Worm (Caenorhabditis elegans) whole organism, L2 larva: ENCODE results near the gene Y32F6B.9.

Source experiments
- C34F6.9 ChIP-seq: fragments of 150-350 bp; optimal IDR thresholded peaks from 2 replicates; lab custom pipeline; 2014; ENCODE audit warnings: missing biosample characterization, missing genetic modification characterization
- F13H6.1 ChIP-seq: sonication (generic microtip); optimal IDR thresholded peaks from 2 replicates; lab custom pipeline; 2016; ENCODE audit warnings: missing genetic modification characterization, missing compliant biosample characterization
- R02D3.7 ChIP-seq: fragments of 150-350 bp; optimal IDR thresholded peaks from 2 replicates; lab custom pipeline; 2014; ENCODE audit warnings: missing biosample characterization, missing genetic modification characterization
- Y55F3AM.14 ChIP-seq: fragments of 200-800 bp; sonication (Bioruptor generic); optimal IDR thresholded peaks from 2 replicates; lab custom pipeline; 2018; ENCODE audit warnings: mild to moderate bottlenecking, missing genetic modification characterization, missing compliant biosample characterization
- ZK546.5 ChIP-seq: sonication (generic microtip); optimal IDR thresholded peaks from 2 replicates; lab custom pipeline; 2017; ENCODE audit warnings: missing biosample characterization, missing genetic modification characterization
- alr-1 ChIP-seq: fragments of 150-350 bp; optimal IDR thresholded peaks from 2 replicates; lab custom pipeline; 2014; ENCODE audit warnings: missing biosample characterization, missing genetic modification characterization
- aly-2 ChIP-seq: fragments of 150-350 bp; optimal IDR thresholded peaks from 2 replicates; lab custom pipeline; 2014; ENCODE audit warnings: missing biosample characterization, missing genetic modification characterization
- blmp-1 ChIP-seq: sonication (generic microtip); optimal IDR thresholded peaks from 2 replicates; lab custom pipeline; 2017; ENCODE audit warnings: missing genetic modification characterization, mild to moderate bottlenecking, missing compliant biosample characterization, antibody characterized with exemption, moderate library complexity; ENCODE audit not compliant: insufficient read depth
- ceh-16 ChIP-seq: fragments of 150-350 bp; optimal IDR thresholded peaks from 2 replicates; lab custom pipeline; 2014; ENCODE audit warnings: missing biosample characterization, missing genetic modification characterization
- ceh-82 ChIP-seq: fragments of 150-350 bp; optimal IDR thresholded peaks from 2 replicates; lab custom pipeline; 2014; ENCODE audit warnings: missing biosample characterization, missing genetic modification characterization
- crh-2 ChIP-seq: sonication (generic microtip); optimal IDR thresholded peaks from 2 replicates; lab custom pipeline; 2017; ENCODE audit warnings: missing biosample characterization, missing genetic modification characterization
- egl-27 ChIP-seq: sonication (generic microtip); optimal IDR thresholded peaks from 3 replicates; lab custom pipeline; 2017; ENCODE audit warnings: missing biosample characterization, missing genetic modification reagents, missing genetic modification characterization
- elt-1 ChIP-seq: fragments of 150-350 bp; optimal IDR thresholded peaks from 2 replicates; lab custom pipeline; 2014; ENCODE audit warnings: missing biosample characterization, missing genetic modification characterization
- elt-3 ChIP-seq: sonication (generic microtip); optimal IDR thresholded peaks from 2 replicates; lab custom pipeline; 2017; ENCODE audit warnings: missing biosample characterization, missing genetic modification characterization
- fos-1 ChIP-seq: fragments of 150-350 bp; optimal IDR thresholded peaks from 2 replicates; lab custom pipeline; 2014; ENCODE audit warnings: missing biosample characterization, missing genetic modification characterization
- gmeb-1 ChIP-seq: fragments of 150-350 bp; optimal IDR thresholded peaks from 2 replicates; lab custom pipeline; 2014; ENCODE audit warnings: missing biosample characterization, missing genetic modification characterization
- lin-11 ChIP-seq: fragments of 150-350 bp; sonication (generic microtip); optimal IDR thresholded peaks from 2 replicates; lab custom pipeline; 2014; ENCODE audit warnings: missing biosample characterization, missing genetic modification characterization, inconsistent platforms, mixed read lengths
- lin-13 ChIP-seq: fragments of 150-350 bp; optimal IDR thresholded peaks from 2 replicates; lab custom pipeline; 2014; ENCODE audit warnings: missing biosample characterization, missing genetic modification reagents, missing genetic modification characterization
- lin-39 ChIP-seq: fragments of 150-350 bp; optimal IDR thresholded peaks from 2 replicates; lab custom pipeline; 2014; ENCODE audit warnings: missing biosample characterization, missing genetic modification reagents, missing genetic modification characterization
- lsy-2 ChIP-seq, 2 experiments: fragments of 150-350 bp in 1 of 2; sonication (generic microtip) in 1 of 2; optimal IDR thresholded peaks; 2 replicates each; lab custom pipeline; 2014 to 2017; ENCODE audit warnings: missing biosample characterization in 2 of 2, missing genetic modification characterization in 2 of 2
- mab-5 ChIP-seq: fragments of 150-350 bp; optimal IDR thresholded peaks from 2 replicates; lab custom pipeline; 2014; ENCODE audit warnings: missing biosample characterization, missing genetic modification characterization
- mdl-1 ChIP-seq, 2 experiments: fragments of 150-350 bp in 1 of 2; sonication (generic microtip) in 1 of 2; optimal IDR thresholded peaks; 2 replicates each; lab custom pipeline; 2017; ENCODE audit warnings: missing biosample characterization in 2 of 2, missing genetic modification characterization in 2 of 2
- nhr-10 ChIP-seq: sonication (generic microtip); optimal IDR thresholded peaks from 2 replicates; lab custom pipeline; 2017; ENCODE audit warnings: missing biosample characterization, missing genetic modification characterization
- nhr-11 ChIP-seq: fragments of 150-350 bp; optimal IDR thresholded peaks from 2 replicates; lab custom pipeline; 2014; ENCODE audit warnings: missing biosample characterization, missing genetic modification characterization
- nhr-12 ChIP-seq: fragments of 150-350 bp; optimal IDR thresholded peaks from 2 replicates; lab custom pipeline; 2014; ENCODE audit warnings: missing biosample characterization, missing genetic modification characterization
- nhr-129 ChIP-seq: fragments of 150-350 bp; optimal IDR thresholded peaks from 2 replicates; lab custom pipeline; 2014; ENCODE audit warnings: missing biosample characterization, missing genetic modification characterization
- nhr-23 ChIP-seq: fragments of 150-350 bp; optimal IDR thresholded peaks from 2 replicates; lab custom pipeline; 2014; ENCODE audit warnings: missing biosample characterization, missing genetic modification reagents, missing genetic modification characterization
- nhr-237 ChIP-seq: fragments of 150-350 bp; optimal IDR thresholded peaks from 2 replicates; lab custom pipeline; 2014; ENCODE audit warnings: missing biosample characterization, missing genetic modification characterization
- nhr-25 ChIP-seq: fragments of 150-350 bp; sonication (generic microtip); optimal IDR thresholded peaks from 3 replicates; lab custom pipeline; 2014; ENCODE audit warnings: missing biosample characterization, missing genetic modification characterization
- nhr-6 ChIP-seq: fragments of 150-350 bp; optimal IDR thresholded peaks from 2 replicates; lab custom pipeline; 2014; ENCODE audit warnings: missing biosample characterization, missing genetic modification characterization
- peb-1 ChIP-seq: fragments of 150-350 bp; optimal IDR thresholded peaks from 2 replicates; lab custom pipeline; 2014; ENCODE audit warnings: missing biosample characterization, missing genetic modification characterization
- sem-4 ChIP-seq: fragments of 150-350 bp; optimal IDR thresholded peaks from 2 replicates; lab custom pipeline; 2014; ENCODE audit warnings: missing biosample characterization, missing genetic modification reagents, missing genetic modification characterization
- skn-1 ChIP-seq: sonication (generic microtip); optimal IDR thresholded peaks from 2 replicates; lab custom pipeline; 2017; ENCODE audit warnings: missing biosample characterization, missing genetic modification characterization
- sma-3 ChIP-seq: sonication (generic microtip); optimal IDR thresholded peaks from 2 replicates; lab custom pipeline; 2016; ENCODE audit warnings: missing genetic modification reagents, missing genetic modification characterization, missing compliant biosample characterization
- sma-9 ChIP-seq, 2 experiments: fragments of 150-350 bp in 1 of 2; sonication (generic microtip) in 1 of 2; optimal IDR thresholded peaks; 2 replicates each; lab custom pipeline; 2014 to 2016; ENCODE audit warnings: missing genetic modification characterization in 2 of 2, mild to moderate bottlenecking in 1 of 2, missing biosample characterization in 1 of 2, missing compliant biosample characterization in 1 of 2, missing genetic modification reagents in 1 of 2, moderate library complexity in 1 of 2
- unc-39 ChIP-seq: fragments of 150-350 bp; optimal IDR thresholded peaks from 2 replicates; lab custom pipeline; 2014; ENCODE audit warnings: missing biosample characterization, missing genetic modification characterization
- unc-55 ChIP-seq: fragments of 150-350 bp; sonication (generic microtip); optimal IDR thresholded peaks from 3 replicates; lab custom pipeline; 2014; ENCODE audit warnings: missing biosample characterization, missing genetic modification reagents, missing genetic modification characterization
- unc-62 ChIP-seq: fragments of 150-350 bp; optimal IDR thresholded peaks from 2 replicates; lab custom pipeline; 2014; ENCODE audit warnings: missing biosample characterization, missing genetic modification reagents, missing genetic modification characterization
- zag-1 ChIP-seq: fragments of 150-350 bp; optimal IDR thresholded peaks from 2 replicates; lab custom pipeline; 2014; ENCODE audit warnings: missing biosample characterization, missing genetic modification characterization
- ztf-1 ChIP-seq: fragments of 200-800 bp; sonication (Bioruptor generic); conservative IDR thresholded peaks from 2 replicates; pipeline ENCODE4 v1.3.6; 2022; ENCODE audit warnings: missing genetic modification characterization, missing compliant biosample characterization
- ztf-11 ChIP-seq: sonication (generic microtip); optimal IDR thresholded peaks from 2 replicates; lab custom pipeline; 2017; ENCODE audit warnings: missing biosample characterization, missing genetic modification characterization

Gene Y32F6B.9

ce11 chrV:10503893-10504292 is 25.4 kb downstream of the Y32F6B.9 start, which contains the start of gene C35A5.10:
Gene C35A5.10, plus strand, starts transcription at chrV:10504193.
- no peak for TF ChIP-seq nhr-23
- TF ChIP-seq elt-3 (tag; lab: Kevin White, UChicago) = no peak
- no peak for TF ChIP-seq lin-11 (tag; lab: Kevin White, UChicago)
- TF ChIP-seq ztf-11 (tag; lab: Kevin White, UChicago) = no peak

- TF ChIP-seq mdl-1 (tag; optimal IDR thresholded peaks at IDR 0.05; lab: Kevin White, UChicago) (no peak), unc-55 (no peak), lin-11 (tag; lab: Kevin White, UChicago) (no peak), zag-1 (tag; lab: Kevin White, UChicago) (no peak), lin-13 (no peak), ZK546.5 (no peak), sma-9 (GFP tag; optimal IDR thresholded peaks at IDR 0.05; lab: Kevin White, UChicago) (no peak), sma-9 (tag; optimal IDR thresholded peaks at IDR 0.05; lab: Kevin White, UChicago) (no peak), nhr-129 (no peak)
These were observed 27.1 kb downstream of the Y32F6B.9 start, which contains the start of gene C35A5.5 for ce11 chrV:10505553-10505952. Gene C35A5.5, plus strand, starts transcription at chrV:10505853.

- TF ChIP-seq nhr-25 = peak; percentile 34
- TF ChIP-seq nhr-129 = peak; percentile 99
- no peak for TF ChIP-seq unc-55
- no peak for TF ChIP-seq fos-1 (tag; lab: Kevin White, UChicago)
These were observed 30.4 kb downstream of the Y32F6B.9 start, which contains the start of gene C35A5.6 for ce11 chrV:10508855-10509254. Gene C35A5.6, plus strand, starts transcription at chrV:10509137.

- TF ChIP-seq nhr-6 = no peak
- TF ChIP-seq F13H6.1 (tag; lab: Kevin White, UChicago) = no peak
- TF ChIP-seq mab-5 = no peak
- no peak for TF ChIP-seq nhr-25
- no peak for TF ChIP-seq elt-1 (tag; lab: Kevin White, UChicago)
- no peak for TF ChIP-seq ceh-16 (tag; lab: Kevin White, UChicago)
These were observed 35.8 kb downstream of the Y32F6B.9 start, which contains the start of gene dmsr-8 for ce11 chrV:10514271-10514670. Gene dmsr-8, minus strand, starts transcription at chrV:10514371.

- TF ChIP-seq nhr-25 (no peak), lin-39 (no peak), unc-39 (no peak), sma-3 (GFP tag; lab: Kevin White, UChicago) (no peak), skn-1 (tag; lab: Kevin White, UChicago) (no peak), alr-1 (tag; lab: Kevin White, UChicago) (no peak), fos-1 (tag; lab: Kevin White, UChicago) (no peak), crh-2 (tag; lab: Kevin White, UChicago) (no peak), ceh-16 (tag; lab: Kevin White, UChicago) (no peak), ZK546.5 (no peak), R02D3.7 (tag; lab: Kevin White, UChicago) (no peak), ztf-1 (GFP tag; lab: Robert Waterston, UW) (no peak), C34F6.9 (no peak), aly-2 (tag; lab: Kevin White, UChicago) (no peak), unc-62 (GFP tag; lab: Kevin White, UChicago) (no peak), zag-1 (tag; lab: Kevin White, UChicago) (no peak), mab-5 (no peak), Y55F3AM.14 (GFP tag; lab: Kevin White, UChicago) (no peak), egl-27 (no peak), lsy-2 (tag; optimal IDR thresholded peaks at IDR 0.05; lab: Kevin White, UChicago) (no peak)
These were observed 38.2 kb downstream of the Y32F6B.9 start for ce11 chrV:10516702-10517101.

- TF ChIP-seq blmp-1 (tag; lab: Kevin White, UChicago) (peak; percentile 10), aly-2 (tag; lab: Kevin White, UChicago) (no peak), nhr-12 (no peak), sma-9 (GFP tag; optimal IDR thresholded peaks at IDR 0.05; lab: Kevin White, UChicago) (peak; percentile 86), sma-9 (tag; optimal IDR thresholded peaks at IDR 0.05; lab: Kevin White, UChicago) (no peak), nhr-10 (tag; lab: Kevin White, UChicago) (no peak), unc-39 (no peak), gmeb-1 (tag; lab: Kevin White, UChicago) (peak; percentile 76), fos-1 (tag; lab: Kevin White, UChicago) (peak; percentile 44), lin-13 (no peak), peb-1 (tag; lab: Kevin White, UChicago) (no peak), nhr-23 (no peak), R02D3.7 (tag; lab: Kevin White, UChicago) (no peak), sem-4 (peak; percentile 34), unc-55 (peak; percentile 77), nhr-237 (tag; lab: Kevin White, UChicago) (no peak), nhr-11 (no peak), nhr-6 (peak; percentile 41), C34F6.9 (peak; percentile 69), elt-3 (tag; lab: Kevin White, UChicago) (no peak), elt-1 (tag; lab: Kevin White, UChicago) (no peak), ceh-82 (no peak), Y55F3AM.14 (GFP tag; lab: Kevin White, UChicago) (no peak), ZK546.5 (no peak), skn-1 (tag; lab: Kevin White, UChicago) (no peak), ztf-1 (GFP tag; lab: Robert Waterston, UW) (no peak), alr-1 (tag; lab: Kevin White, UChicago) (no peak)
These were observed 47.4 kb downstream of the Y32F6B.9 start, which contains the start of the genes C35A5.8 and hda-11 for ce11 chrV:10525902-10526301. Gene C35A5.8, minus strand, starts transcription at chrV:10525908. Gene hda-11, plus strand, starts transcription at chrV:10526184.
